Worm (Caenorhabditis elegans) whole organism, L1 larva: ENCODE results near the gene osm-8.

ENCODE experiments used
- ama-1 ChIP-seq: fragments of 150-350 bp; optimal IDR thresholded peaks from 2 replicates; lab custom pipeline; 2014
- blmp-1 ChIP-seq: fragments of 150-350 bp; optimal IDR thresholded peaks from 2 replicates; lab custom pipeline; 2014; ENCODE audit warnings: missing biosample characterization, missing genetic modification characterization
- ceh-63 ChIP-seq: fragments of 200-800 bp; sonication (Bioruptor generic); optimal IDR thresholded peaks from 2 replicates; lab custom pipeline; 2018; ENCODE audit warnings: mild to moderate bottlenecking, missing genetic modification characterization, missing compliant biosample characterization
- hlh-4 ChIP-seq: sonication (generic microtip); optimal IDR thresholded peaks from 2 replicates; lab custom pipeline; 2016; ENCODE audit warnings: mild to moderate bottlenecking, missing genetic modification characterization, missing compliant biosample characterization
- lin-39 ChIP-seq: fragments of 150-350 bp; optimal IDR thresholded peaks from 2 replicates; lab custom pipeline; 2014; ENCODE audit warnings: missing biosample characterization, missing genetic modification reagents, missing genetic modification characterization
- sptf-1 ChIP-seq: fragments of 150-350 bp; optimal IDR thresholded peaks from 2 replicates; lab custom pipeline; 2014; ENCODE audit warnings: missing biosample characterization, missing genetic modification characterization

ce11 chrII:7577412-7577811 is 27.8 kb downstream of the osm-8 start, which contains the start of gene F35D2.6:
- TF ChIP-seq blmp-1 (no peak), ama-1 (lab: Kevin White, UChicago) (no peak), sptf-1 (tag; lab: Kevin White, UChicago) (no peak), hlh-4 (tag; lab: Kevin White, UChicago) (no peak), lin-39 (no peak), ceh-63 (GFP tag; lab: Kevin White, UChicago) (no peak)
